Worm (Caenorhabditis elegans) whole organism, early embryonic: Measurements from ENCODE around the gene F40G9.5.

Experiments
- ets-7 ChIP-seq: sonication (generic microtip); optimal IDR thresholded peaks from 2 replicates; lab custom pipeline; 2016; ENCODE audit warnings: missing genotype, missing genetic modification characterization, missing compliant biosample characterization
- flt-1 ChIP-seq: fragments of 200-800 bp; sonication (Bioruptor generic); IDR thresholded peaks from 2 replicates; pipeline ENCODE4 v1.3.6; 2022; ENCODE audit warnings: missing genetic modification characterization, missing compliant biosample characterization

DNA sequence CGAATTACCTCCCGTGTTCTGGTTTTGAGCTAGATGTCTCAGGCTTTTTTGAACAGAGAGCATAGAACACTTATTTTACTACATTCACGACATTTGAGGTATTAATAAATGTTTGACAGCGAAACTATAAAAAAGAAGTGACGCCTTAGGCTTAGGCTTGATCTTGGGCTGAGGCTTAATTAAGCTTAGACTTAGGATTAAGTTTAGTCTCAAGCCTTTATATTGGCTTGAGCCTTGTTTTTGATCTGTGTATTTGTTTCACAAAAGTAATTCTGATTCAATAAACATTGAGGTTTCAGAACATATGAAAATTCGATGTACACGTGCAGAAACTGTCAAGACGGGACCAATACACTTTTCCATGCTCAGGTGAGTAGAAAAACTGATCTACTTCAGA, 28.6 kb downstream of the F40G9.5 start, which contains the start of gene klp-20:
- TF ChIP-seq flt-1 (GFP tag; lab: Robert Waterston, UW) (no peak), ets-7 (no peak)
